Worm (Caenorhabditis elegans): ENCODE data around the gene unc-132.

- TF ChIP-seq skn-1 (tag; optimal IDR thresholded peaks at IDR 0.05) (no peak), nhr-41 (GFP tag; IDR thresholded peaks at IDR 0.05) (no peak), dpl-1 (GFP tag; optimal IDR thresholded peaks at IDR 0.05) (no peak), hif-1 (tag; optimal IDR thresholded peaks at IDR 0.05) (no peak), cey-2 (tag; optimal IDR thresholded peaks at IDR 0.05; ENCODE audit: borderline replicate concordance, insufficient read depth) (no peak), nhr-42 (GFP tag; IDR thresholded peaks at IDR 0.05) (no peak), unc-39 (tag; optimal IDR thresholded peaks at IDR 0.05) (no peak), spr-1 (tag; optimal IDR thresholded peaks at IDR 0.05) (no peak), nhr-25 (tag; optimal IDR thresholded peaks at IDR 0.05; ENCODE audit: borderline replicate concordance, insufficient read depth) (no peak), egl-27 (tag; optimal IDR thresholded peaks at IDR 0.05) (no peak), zfp-3 (GFP tag; conservative IDR thresholded peaks at IDR 0.05) (no peak), mdt-29 (GFP tag; IDR thresholded peaks at IDR 0.05) (no peak), fkh-10 (GFP tag; optimal IDR thresholded peaks at IDR 0.05) (no peak)
Observed at ce11 chrV:3647862-3648261, 39.0 kb upstream of the unc-132 start, which contains the start of gene F59B1.10.
